Worm (Caenorhabditis elegans) whole organism, L4 larva: Measurements from ENCODE around the gene M02B1.4.
A peak's percentile ranks its signal among the peaks of the same experiment; 100 is the strongest.

Experiments used
- F44E2.7 ChIP-seq: fragments of 200-800 bp; sonication (Bioruptor generic); IDR thresholded peaks from 2 replicates; pipeline ENCODE4 v2.1.2; 2022; ENCODE audit warnings: missing genetic modification characterization, missing compliant biosample characterization
- Y105C5A.15 ChIP-seq: fragments of 200-800 bp; sonication (Bioruptor generic); IDR thresholded peaks from 2 replicates; pipeline ENCODE4 v1.3.6; 2022; ENCODE audit warnings: missing genetic modification characterization, missing compliant biosample characterization
- ZK337.2 ChIP-seq: fragments of 200-800 bp; sonication (Bioruptor generic); IDR thresholded peaks from 2 replicates; pipeline ENCODE4 v1.3.6; 2022; ENCODE audit warnings: missing genetic modification reagents, missing genetic modification characterization, missing compliant biosample characterization
- aha-1 ChIP-seq: fragments of 150-350 bp; peaks from one replicate; lab custom pipeline; 2014; ENCODE audit warnings: missing biosample characterization, missing genetic modification characterization
- aly-2 ChIP-seq: sonication (generic microtip); optimal IDR thresholded peaks from 2 replicates; lab custom pipeline; 2018; ENCODE audit warnings: missing biosample characterization, missing genetic modification characterization
- ama-1 ChIP-seq: fragments of 150-350 bp; optimal IDR thresholded peaks from 2 replicates; lab custom pipeline; 2014; ENCODE audit warnings: inconsistent platforms, mixed read lengths
- ceh-20 ChIP-seq: fragments of 200-800 bp; sonication (Bioruptor generic); IDR thresholded peaks from 2 replicates; pipeline ENCODE4 v1.3.6; 2022; ENCODE audit warnings: missing genetic modification reagents, missing genetic modification characterization, missing compliant biosample characterization
- ceh-44 ChIP-seq: fragments of 200-800 bp; sonication (Bioruptor generic); IDR thresholded peaks from 2 replicates; pipeline ENCODE4 v1.3.6; 2022; ENCODE audit warnings: missing genetic modification reagents, missing genetic modification characterization, missing compliant biosample characterization
- ces-1 ChIP-seq: fragments of 150-350 bp; sonication (generic microtip); optimal IDR thresholded peaks from 4 replicates; lab custom pipeline; 2014; ENCODE audit warnings: missing biosample characterization, missing genetic modification reagents, missing genetic modification characterization
- dmd-6 ChIP-seq: fragments of 200-800 bp; sonication (Bioruptor generic); IDR thresholded peaks from 2 replicates; pipeline ENCODE4 v1.3.6; 2022; ENCODE audit warnings: missing genetic modification reagents, missing genetic modification characterization, missing compliant biosample characterization
- dve-1 ChIP-seq: sonication (generic microtip); optimal IDR thresholded peaks from 2 replicates; lab custom pipeline; 2017; ENCODE audit warnings: antibody characterized with exemption, mild to moderate bottlenecking, missing genetic modification characterization, missing compliant biosample characterization; ENCODE audit not compliant: insufficient read depth
- egl-43 ChIP-seq: fragments of 200-800 bp; sonication (Bioruptor generic); IDR thresholded peaks from 2 replicates; pipeline ENCODE4 v1.3.6; 2022; ENCODE audit warnings: missing genetic modification reagents, missing genetic modification characterization, missing compliant biosample characterization
- gei-8 ChIP-seq: fragments of 200-800 bp; sonication (Bioruptor generic); optimal IDR thresholded peaks from 2 replicates; lab custom pipeline; 2018; ENCODE audit warnings: mild to moderate bottlenecking, missing genetic modification characterization, missing compliant biosample characterization
- hlh-11 ChIP-seq: fragments of 200-800 bp; sonication (Bioruptor generic); optimal IDR thresholded peaks from 2 replicates; lab custom pipeline; 2018; ENCODE audit warnings: mild to moderate bottlenecking, missing genetic modification characterization, missing compliant biosample characterization
- hlh-30 ChIP-seq: sonication (generic microtip); optimal IDR thresholded peaks from 2 replicates; lab custom pipeline; 2017; ENCODE audit warnings: antibody characterized with exemption, mild to moderate bottlenecking, missing genetic modification characterization, missing compliant biosample characterization; ENCODE audit not compliant: insufficient read depth
- hmg-1.1 ChIP-seq: fragments of 200-800 bp; sonication (Bioruptor generic); IDR thresholded peaks from 2 replicates; pipeline ENCODE4 v1.3.6; 2022; ENCODE audit warnings: missing genetic modification reagents, missing genetic modification characterization, missing compliant biosample characterization
- jun-1 ChIP-seq: fragments of 150-350 bp; optimal IDR thresholded peaks from 2 replicates; lab custom pipeline; 2014; ENCODE audit warnings: missing biosample characterization, missing genetic modification reagents, missing genetic modification characterization
- lin-1 ChIP-seq: fragments of 200-800 bp; sonication (Bioruptor generic); IDR thresholded peaks from 2 replicates; pipeline ENCODE4 v1.3.6; 2022; ENCODE audit warnings: missing genetic modification reagents, missing genetic modification characterization, missing compliant biosample characterization
- lsy-2 ChIP-seq, 2 experiments: fragments of 150-350 bp in 1 of 2; sonication (generic microtip) in 1 of 2; optimal IDR thresholded peaks; 2 replicates each; lab custom pipeline; 2014 to 2017; ENCODE audit warnings: missing biosample characterization in 2 of 2, missing genetic modification characterization in 2 of 2
- madf-9 ChIP-seq: fragments of 200-800 bp; sonication (Bioruptor generic); conservative IDR thresholded peaks from 2 replicates; pipeline ENCODE4 v1.3.6; 2022; ENCODE audit warnings: missing genetic modification reagents, missing genetic modification characterization, missing compliant biosample characterization
- mep-1 ChIP-seq: fragments of 150-350 bp; sonication (generic microtip); optimal IDR thresholded peaks from 3 replicates; lab custom pipeline; 2014; ENCODE audit warnings: missing biosample characterization, missing genetic modification characterization
- mes-2 ChIP-seq: sonication (generic microtip); optimal IDR thresholded peaks from 2 replicates; lab custom pipeline; 2016; ENCODE audit warnings: missing genotype, mild to moderate bottlenecking, missing genetic modification characterization, missing compliant biosample characterization; ENCODE audit not compliant: poor library complexity, severe bottlenecking
- nhr-48 ChIP-seq: sonication (generic microtip); optimal IDR thresholded peaks from 2 replicates; lab custom pipeline; 2016; ENCODE audit warnings: mild to moderate bottlenecking, missing genetic modification characterization, missing compliant biosample characterization
- nhr-6 ChIP-seq: fragments of 150-350 bp; optimal IDR thresholded peaks from 2 replicates; lab custom pipeline; 2014; ENCODE audit warnings: missing biosample characterization, missing genetic modification characterization
- nhr-76 ChIP-seq: fragments of 150-350 bp; optimal IDR thresholded peaks from 2 replicates; lab custom pipeline; 2014; ENCODE audit warnings: missing biosample characterization, missing genetic modification characterization
- nhr-77 ChIP-seq: fragments of 150-350 bp; optimal IDR thresholded peaks from 2 replicates; lab custom pipeline; 2014; ENCODE audit warnings: missing biosample characterization, missing genetic modification characterization
- pha-4 ChIP-seq, 2 experiments: fragments of 150-350 bp in 1 of 2; fragments of 200-800 bp in 1 of 2; sonication (Bioruptor generic) in 1 of 2; IDR thresholded peaks in 1 of 2; optimal IDR thresholded peaks in 1 of 2; 2 replicates each; pipeline versions ENCODE4 v1.3.6 to Lab custom; 2014 to 2022; ENCODE audit warnings: missing genetic modification characterization in 2 of 2, missing genetic modification reagents in 2 of 2, missing biosample characterization in 1 of 2, missing compliant biosample characterization in 1 of 2
- rbr-2 ChIP-seq: sonication (generic microtip); optimal IDR thresholded peaks from 2 replicates; lab custom pipeline; 2016; ENCODE audit warnings: missing genotype, missing genetic modification characterization, missing compliant biosample characterization
- skn-1 ChIP-seq: fragments of 150-350 bp; optimal IDR thresholded peaks from 2 replicates; lab custom pipeline; 2014; ENCODE audit warnings: missing biosample characterization, missing genetic modification characterization
- snpc-4 ChIP-seq: fragments of 150-350 bp; optimal IDR thresholded peaks from 2 replicates; lab custom pipeline; 2014; ENCODE audit warnings: missing biosample characterization, missing genetic modification characterization
- spr-1 ChIP-seq: sonication (generic microtip); optimal IDR thresholded peaks from 2 replicates; lab custom pipeline; 2016; ENCODE audit warnings: mild to moderate bottlenecking, missing genetic modification characterization, missing compliant biosample characterization
- tag-97 ChIP-seq: fragments of 200-800 bp; sonication (Bioruptor generic); IDR thresholded peaks from 2 replicates; pipeline ENCODE4 v1.3.6; 2022; ENCODE audit warnings: missing genetic modification characterization, missing compliant biosample characterization
- tra-1 ChIP-seq: fragments of 200-800 bp; sonication (Bioruptor generic); IDR thresholded peaks from 2 replicates; pipeline ENCODE4 v1.3.6; 2022; ENCODE audit warnings: missing genetic modification reagents, missing genetic modification characterization, missing compliant biosample characterization
- unc-62 ChIP-seq, 3 experiments: fragments of 150-350 bp in 1 of 3; sonication (generic microtip); optimal IDR thresholded peaks in 2 of 3; peaks in 1 of 3; 1 replicate in 1 of 3; 2 replicates in 2 of 3; lab custom pipeline; 2014 to 2017; ENCODE audit warnings: missing biosample characterization in 3 of 3, missing genetic modification characterization in 3 of 3, missing genetic modification reagents in 3 of 3, missing genotype in 1 of 3
- ztf-11 ChIP-seq: fragments of 150-350 bp; optimal IDR thresholded peaks from 2 replicates; lab custom pipeline; 2014; ENCODE audit warnings: missing biosample characterization, missing genetic modification characterization
- ztf-7 ChIP-seq: fragments of 150-350 bp; optimal IDR thresholded peaks from 2 replicates; lab custom pipeline; 2014; ENCODE audit warnings: missing biosample characterization, missing genetic modification characterization

The M02B1.4 gene

DNA sequence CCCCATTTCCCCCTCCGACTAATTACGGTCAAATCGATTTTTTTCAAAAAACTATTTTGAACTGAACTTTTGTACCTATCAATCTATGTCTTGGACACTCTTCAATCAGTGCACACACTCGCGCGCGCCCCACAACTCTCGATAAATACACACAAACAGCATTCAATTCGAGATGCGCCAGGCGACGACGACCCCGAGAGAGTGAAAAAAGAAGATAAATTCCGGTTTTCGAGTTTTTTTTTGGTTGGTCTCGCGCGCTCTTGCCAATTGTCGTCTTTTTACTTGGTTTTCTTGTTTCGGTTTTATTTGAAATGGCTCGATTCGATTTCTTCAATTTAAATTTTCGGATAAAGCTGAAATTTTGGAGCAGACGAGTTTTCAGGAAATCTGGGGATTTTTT lies 15.2 kb upstream of the M02B1.4 start (continued):
- TF ChIP-seq gei-8 (GFP tag; lab: Kevin White, UChicago) (no peak), ztf-7 (no peak), snpc-4 (tag; lab: Kevin White, UChicago) (no peak), spr-1 (tag; lab: Kevin White, UChicago) (no peak), tag-97 (no peak), ztf-11 (tag; lab: Kevin White, UChicago) (no peak), ama-1 (lab: Kevin White, UChicago) (peak; percentile 84)

- TF ChIP-seq ceh-44 (GFP tag; lab: Robert Waterston, UW) (no peak), mep-1 (peak; percentile 8), nhr-77 (tag; lab: Kevin White, UChicago) (no peak), dve-1 (tag; lab: Kevin White, UChicago) (no peak), nhr-76 (tag; lab: Kevin White, UChicago) (no peak), ZK337.2 (GFP tag; lab: Robert Waterston, UW) (0 out of 2 replicates have a peak, but pooled peaks have one; percentile 27), hmg-1.1 (peak; percentile 33; the same call in 1 of the 2 replicates), skn-1 (no peak), ceh-20 (GFP tag; lab: Robert Waterston, UW) (peak; percentile 60; the same call in 1 of the 2 replicates)
Measured at ce11 chrIV:12836208-12836607, 11.1 kb upstream of the M02B1.4 start, which contains the start of gene M02B1.3. Gene M02B1.3 (plus strand): TSS chrIV:12836508.

- peak; percentile 49; the same call in 1 of the 2 replicates for TF ChIP-seq pha-4 (GFP tag; IDR thresholded peaks at IDR 0.05; lab: Robert Waterston, UW)
- TF ChIP-seq pha-4 (tag; optimal IDR thresholded peaks at IDR 0.05; lab: Kevin White, UChicago), result no peak
- TF ChIP-seq tra-1 (GFP tag; lab: Robert Waterston, UW), result peak; percentile 69; the same call in 1 of the 2 replicates
- peak; percentile 9 for TF ChIP-seq hlh-30
- TF ChIP-seq hlh-11 (tag; lab: Kevin White, UChicago), result peak; percentile 6
- no peak for TF ChIP-seq aly-2
- peak; percentile 81 for TF ChIP-seq aha-1 (tag; lab: Kevin White, UChicago)
- 0 out of 2 replicates have a peak, but pooled peaks have one; percentile 34 for TF ChIP-seq lin-1
- TF ChIP-seq unc-62 (GFP tag; optimal IDR thresholded peaks at IDR 0.05 in 1 of 2; lab: Kevin White, UChicago), result no peak
- TF ChIP-seq unc-62 (tag; optimal IDR thresholded peaks at IDR 0.05; lab: Kevin White, UChicago), result no peak
- TF ChIP-seq dmd-6, result peak; percentile 96
- peak; percentile 29 for TF ChIP-seq nhr-48 (tag; lab: Kevin White, UChicago)
- no peak for TF ChIP-seq skn-1
- peak; percentile 2 for TF ChIP-seq mes-2
- peak; percentile 56 for TF ChIP-seq dve-1 (tag; lab: Kevin White, UChicago)
- no peak for TF ChIP-seq egl-43
- TF ChIP-seq F44E2.7 (GFP tag; lab: Robert Waterston, UW), result no peak
- TF ChIP-seq ceh-20 (GFP tag; lab: Robert Waterston, UW), result 0 out of 2 replicates have a peak, but pooled peaks have one; percentile 11
- TF ChIP-seq nhr-6 (tag; lab: Kevin White, UChicago), result peak; percentile 2
Measured at ce11 chrIV:12835363-12835762, 10.3 kb upstream of the M02B1.4 start.

DNA sequence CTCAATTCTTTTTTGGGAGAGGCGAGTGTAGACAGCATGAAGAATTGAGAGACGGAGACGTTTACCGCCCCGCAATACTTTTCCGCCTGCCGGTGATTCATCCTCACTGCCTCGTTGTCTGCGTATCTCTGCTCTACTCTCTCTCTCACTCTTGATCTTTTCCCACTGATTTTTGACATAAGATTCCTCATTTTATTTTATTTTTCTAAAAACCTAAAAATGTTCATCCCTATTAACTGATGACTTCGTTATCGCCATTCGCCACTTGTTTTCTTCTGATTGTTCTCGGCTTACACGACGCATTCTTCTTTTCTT lies 9.3 kb upstream of the M02B1.4 start:
- TF ChIP-seq Y105C5A.15 (GFP tag; lab: Robert Waterston, UW) (no peak), jun-1 (peak; percentile 15), hmg-1.1 (0 out of 2 replicates have a peak, but pooled peaks have one; percentile 38), spr-1 (tag; lab: Kevin White, UChicago) (no peak), ces-1 (GFP tag; lab: Kevin White, UChicago) (no peak), dve-1 (tag; lab: Kevin White, UChicago) (peak; percentile 1), lsy-2 (tag; optimal IDR thresholded peaks at IDR 0.05; lab: Kevin White, UChicago) (peak in 1 of 2 experiments; percentile 6), rbr-2 (peak; percentile 4), mes-2 (peak; percentile 56), madf-9 (GFP tag; lab: Robert Waterston, UW) (0 out of 2 replicates have a peak, but pooled peaks have one; percentile 46)
- TF ChIP-seq, all 104 proteins: peak for 7
